Worm (Caenorhabditis elegans): ENCODE results near the gene C28F5.1.

DNA sequence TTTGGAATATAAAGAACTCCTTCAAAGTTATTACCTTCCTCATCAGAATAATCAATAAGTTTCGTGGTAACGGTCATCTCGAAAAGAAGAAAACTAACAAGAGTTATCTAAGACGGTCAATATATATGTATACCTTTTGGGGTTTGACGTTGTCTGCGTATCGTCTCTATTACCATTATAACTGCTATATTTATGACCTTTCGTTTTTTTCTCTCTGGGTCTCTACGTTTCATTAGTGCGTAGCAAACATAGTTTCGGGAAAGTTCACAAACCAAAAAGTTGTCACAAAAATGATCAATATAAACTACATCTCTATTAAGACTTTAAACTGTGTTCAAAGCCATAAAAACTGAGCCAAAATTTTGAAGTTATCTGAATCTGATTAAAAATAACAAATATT is 47.9 kb upstream of the C28F5.1 start, which contains the start of gene D1022.4:
- TF ChIP-seq nhr-25 (tag; optimal IDR thresholded peaks at IDR 0.05) (no peak), fkh-10 (GFP tag; optimal IDR thresholded peaks at IDR 0.05) (no peak), ztf-4 (tag; optimal IDR thresholded peaks at IDR 0.05) (no peak), ama-1 (optimal IDR thresholded peaks at IDR 0.05) (no peak), snpc-4 (tag; optimal IDR thresholded peaks at IDR 0.05) (no peak), daf-12 (tag; optimal IDR thresholded peaks at IDR 0.05) (no peak), ceh-82 (tag; optimal IDR thresholded peaks at IDR 0.05) (no peak), ztf-11 (tag; optimal IDR thresholded peaks at IDR 0.05) (no peak), nhr-77 (tag; optimal IDR thresholded peaks at IDR 0.05) (no peak), mdl-1 (tag; optimal IDR thresholded peaks at IDR 0.05) (no peak), nhr-23 (tag; optimal IDR thresholded peaks at IDR 0.05) (peak; percentile 13), hmg-11 (tag; optimal IDR thresholded peaks at IDR 0.05) (no peak), R02D3.7 (tag; optimal IDR thresholded peaks at IDR 0.05) (no peak), skn-1 (tag; optimal IDR thresholded peaks at IDR 0.05) (no peak)

All from whole organism, L3 larva.